Worm (Caenorhabditis elegans) whole organism, L1 larva: ENCODE data around the gene srbc-22.
A peak's percentile ranks its signal among the peaks of the same experiment; 100 is the strongest.

Experiments used
- C04F5.9 ChIP-seq: sonication (generic microtip); optimal IDR thresholded peaks from 2 replicates; lab custom pipeline; 2016; ENCODE audit warnings: missing genetic modification characterization, missing compliant biosample characterization
- C16A3.4 ChIP-seq: fragments of 150-350 bp; optimal IDR thresholded peaks from 2 replicates; lab custom pipeline; 2014; ENCODE audit warnings: missing biosample characterization, missing genetic modification characterization
- C34B4.2 ChIP-seq: sonication (generic microtip); optimal IDR thresholded peaks from 2 replicates; lab custom pipeline; 2017; ENCODE audit warnings: mild to moderate bottlenecking, missing genetic modification characterization, missing compliant biosample characterization
- F16B12.6 ChIP-seq: fragments of 150-350 bp; optimal IDR thresholded peaks from 2 replicates; lab custom pipeline; 2014; ENCODE audit warnings: missing biosample characterization, missing genetic modification characterization
- Y116A8C.19 ChIP-seq: sonication (generic microtip); optimal IDR thresholded peaks from 2 replicates; lab custom pipeline; 2016; ENCODE audit warnings: missing compliant biosample characterization, missing genetic modification characterization, borderline replicate concordance
- alr-1 ChIP-seq: fragments of 200-800 bp; sonication (Bioruptor generic); optimal IDR thresholded peaks from 2 replicates; lab custom pipeline; 2018; ENCODE audit warnings: borderline replicate concordance, mild to moderate bottlenecking, missing genetic modification characterization, missing compliant biosample characterization
- blmp-1 ChIP-seq: fragments of 150-350 bp; optimal IDR thresholded peaks from 2 replicates; lab custom pipeline; 2014; ENCODE audit warnings: missing biosample characterization, missing genetic modification characterization
- ceh-88 ChIP-seq: fragments of 200-800 bp; sonication (Bioruptor generic); IDR thresholded peaks from 2 replicates; pipeline ENCODE4 v1.3.6; 2022; ENCODE audit warnings: missing genetic modification characterization, missing compliant biosample characterization
- ces-1 ChIP-seq: fragments of 150-350 bp; optimal IDR thresholded peaks from 2 replicates; lab custom pipeline; 2014; ENCODE audit warnings: missing biosample characterization, missing genetic modification reagents, missing genetic modification characterization
- dsc-1 ChIP-seq: sonication (generic microtip); optimal IDR thresholded peaks from 2 replicates; lab custom pipeline; 2016; ENCODE audit warnings: mild to moderate bottlenecking, missing genetic modification characterization, missing compliant biosample characterization
- elt-2 ChIP-seq: sonication (generic microtip); optimal IDR thresholded peaks from 2 replicates; lab custom pipeline; 2016; ENCODE audit warnings: missing genetic modification characterization, mild to moderate bottlenecking, inconsistent platforms, missing compliant biosample characterization, missing genetic modification reagents
- fkh-4 ChIP-seq: sonication (generic microtip); optimal IDR thresholded peaks from 2 replicates; lab custom pipeline; 2016; ENCODE audit warnings: missing compliant biosample characterization, missing genetic modification characterization, borderline replicate concordance
- fos-1 ChIP-seq: fragments of 150-350 bp; optimal IDR thresholded peaks from 2 replicates; lab custom pipeline; 2014; ENCODE audit warnings: missing biosample characterization, missing genetic modification characterization
- hlh-17 ChIP-seq: fragments of 200-800 bp; sonication (Bioruptor generic); optimal IDR thresholded peaks from 2 replicates; lab custom pipeline; 2018; ENCODE audit warnings: missing genetic modification characterization, mild to moderate bottlenecking, missing compliant biosample characterization, moderate library complexity, borderline replicate concordance
- hlh-4 ChIP-seq: sonication (generic microtip); optimal IDR thresholded peaks from 2 replicates; lab custom pipeline; 2016; ENCODE audit warnings: mild to moderate bottlenecking, missing genetic modification characterization, missing compliant biosample characterization
- hpl-2 ChIP-seq: fragments of 150-350 bp; optimal IDR thresholded peaks from 2 replicates; lab custom pipeline; 2014; ENCODE audit warnings: missing biosample characterization, missing genetic modification reagents, missing genetic modification characterization
- irx-1 ChIP-seq: sonication (generic microtip); optimal IDR thresholded peaks from 2 replicates; lab custom pipeline; 2016; ENCODE audit warnings: missing genetic modification characterization, missing compliant biosample characterization
- lin-35 ChIP-seq, 2 experiments: fragments of 150-350 bp; optimal IDR thresholded peaks; 2 replicates each; lab custom pipeline; 2014; ENCODE audit warnings: missing biosample characterization in 2 of 2, missing genetic modification characterization in 2 of 2, missing genetic modification reagents in 2 of 2
- mdl-1 ChIP-seq, 2 experiments: fragments of 150-350 bp; optimal IDR thresholded peaks; 2 replicates each; lab custom pipeline; 2014 to 2017; ENCODE audit warnings: missing biosample characterization in 2 of 2, missing genetic modification characterization in 2 of 2, inconsistent platforms in 1 of 2
- nhr-19 ChIP-seq: fragments of 200-800 bp; sonication (Bioruptor generic); conservative IDR thresholded peaks from 2 replicates; pipeline ENCODE4 v1.3.6; 2022; ENCODE audit warnings: missing genetic modification characterization, missing compliant biosample characterization
- nhr-237 ChIP-seq: fragments of 150-350 bp; optimal IDR thresholded peaks from 2 replicates; lab custom pipeline; 2014; ENCODE audit warnings: missing biosample characterization, missing genetic modification characterization
- nhr-90 ChIP-seq: sonication (generic microtip); optimal IDR thresholded peaks from 2 replicates; lab custom pipeline; 2016; ENCODE audit warnings: mild to moderate bottlenecking, missing genetic modification characterization, missing compliant biosample characterization; ENCODE audit not compliant: poor library complexity
- pqm-1 ChIP-seq: sonication (generic microtip); optimal IDR thresholded peaks from 3 replicates; lab custom pipeline; 2017; ENCODE audit warnings: missing biosample characterization, missing genetic modification characterization
- snpc-4 ChIP-seq: fragments of 150-350 bp; optimal IDR thresholded peaks from 2 replicates; lab custom pipeline; 2014; ENCODE audit warnings: missing biosample characterization, missing genetic modification characterization
- snu-23 ChIP-seq: sonication (generic microtip); optimal IDR thresholded peaks from 2 replicates; lab custom pipeline; 2016; ENCODE audit warnings: missing genetic modification characterization, missing compliant biosample characterization
- unc-30 ChIP-seq: sonication (generic microtip); optimal IDR thresholded peaks from 2 replicates; lab custom pipeline; 2017; ENCODE audit warnings: missing biosample characterization, missing genetic modification characterization
- unc-62 ChIP-seq: fragments of 150-350 bp; optimal IDR thresholded peaks from 2 replicates; lab custom pipeline; 2014; ENCODE audit warnings: missing biosample characterization, missing genetic modification reagents, missing genetic modification characterization
- unc-86 ChIP-seq: sonication (generic microtip); optimal IDR thresholded peaks from 2 replicates; lab custom pipeline; 2016; ENCODE audit warnings: missing genetic modification characterization, missing compliant biosample characterization
- vab-15 ChIP-seq: sonication (generic microtip); optimal IDR thresholded peaks from 2 replicates; lab custom pipeline; 2017; ENCODE audit warnings: missing genotype, mild to moderate bottlenecking, missing genetic modification characterization, missing compliant biosample characterization
- xbp-1 ChIP-seq: sonication (generic microtip); optimal IDR thresholded peaks from 2 replicates; lab custom pipeline; 2016; ENCODE audit warnings: missing genetic modification characterization, missing compliant biosample characterization
- ztf-4 ChIP-seq: fragments of 150-350 bp; optimal IDR thresholded peaks from 2 replicates; lab custom pipeline; 2014; ENCODE audit warnings: missing biosample characterization, missing genetic modification characterization

The srbc-22 gene

DNA sequence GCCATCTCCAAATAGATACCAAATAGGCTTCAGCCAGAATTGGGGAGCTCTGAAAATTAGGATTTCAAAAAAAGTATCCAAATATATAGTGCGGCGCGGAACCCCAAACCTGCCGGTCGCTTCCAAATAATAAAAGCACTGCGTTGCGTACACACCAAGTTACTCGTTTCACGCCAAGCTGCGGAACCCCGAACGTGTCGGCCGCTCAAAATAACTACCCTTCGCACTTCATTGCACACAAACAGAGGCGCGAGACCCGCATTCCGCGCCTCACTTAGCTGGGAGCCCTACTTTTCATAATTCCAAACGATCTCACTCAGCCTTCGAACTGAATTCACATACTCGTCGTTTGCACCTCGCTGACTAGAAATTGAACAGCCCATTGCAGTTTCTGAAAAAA, 42.7 kb downstream of the srbc-22 start:
- TF ChIP-seq snpc-4, result peak; percentile 26
- TF ChIP-seq ces-1, result no peak
- no peak for TF ChIP-seq C16A3.4 (tag; lab: Kevin White, UChicago)
- TF ChIP-seq mdl-1 (tag; optimal IDR thresholded peaks at IDR 0.05; lab: Kevin White, UChicago), result no peak
- TF ChIP-seq, all 84 proteins: peak for 1

DNA sequence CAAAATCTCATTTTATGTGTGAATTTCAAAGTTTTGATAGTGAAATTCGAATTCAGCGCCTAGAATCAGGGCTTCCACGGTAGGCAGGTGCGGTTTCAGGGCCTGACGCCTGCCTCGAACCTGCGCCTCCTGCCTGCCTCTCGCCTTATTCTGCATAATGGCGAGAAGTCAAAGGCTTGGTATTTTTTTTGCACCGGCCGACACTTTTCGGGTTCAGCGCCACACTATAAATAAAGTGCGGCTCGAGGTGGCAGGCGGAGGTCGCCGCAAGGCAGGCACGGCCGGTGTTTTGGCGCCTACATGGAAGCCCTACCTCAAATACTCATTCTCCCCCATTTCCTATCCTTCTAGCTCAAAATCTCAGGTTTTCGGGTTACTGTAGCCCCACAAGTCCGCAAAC, 43.5 kb downstream of the srbc-22 start:
- TF ChIP-seq C04F5.9 (tag; lab: Kevin White, UChicago) (no peak), hlh-17 (GFP tag; lab: Kevin White, UChicago) (no peak), hpl-2 (GFP tag; lab: Kevin White, UChicago) (no peak), hlh-4 (tag; lab: Kevin White, UChicago) (no peak), vab-15 (no peak), alr-1 (tag; lab: Kevin White, UChicago) (no peak), unc-86 (tag; lab: Kevin White, UChicago) (no peak), Y116A8C.19 (no peak), F16B12.6 (tag; lab: Kevin White, UChicago) (no peak), fos-1 (no peak)
- TF ChIP-seq, all 84 proteins: peak for 0

- TF ChIP-seq snu-23 (no peak), ztf-4 (tag; lab: Kevin White, UChicago) (no peak), lin-35 (GFP tag; optimal IDR thresholded peaks at IDR 0.05; lab: Kevin White, UChicago) (peak in 1 of 2 experiments; percentile 5), xbp-1 (tag; lab: Kevin White, UChicago) (no peak), nhr-90 (tag; lab: Kevin White, UChicago) (no peak), blmp-1 (no peak), irx-1 (no peak), elt-2 (peak; percentile 34), unc-30 (tag; lab: Kevin White, UChicago) (no peak), C34B4.2 (tag; lab: Kevin White, UChicago) (no peak), nhr-19 (GFP tag; lab: Robert Waterston, UW) (no peak)
- TF ChIP-seq, all 84 proteins: peak for 2
These were observed 44.3 kb downstream of the srbc-22 start, which contains the start of gene cyp-32B1 for ce11 chrV:2201240-2201639. TSS of gene cyp-32B1 (minus strand) at chrV:2201415.

DNA sequence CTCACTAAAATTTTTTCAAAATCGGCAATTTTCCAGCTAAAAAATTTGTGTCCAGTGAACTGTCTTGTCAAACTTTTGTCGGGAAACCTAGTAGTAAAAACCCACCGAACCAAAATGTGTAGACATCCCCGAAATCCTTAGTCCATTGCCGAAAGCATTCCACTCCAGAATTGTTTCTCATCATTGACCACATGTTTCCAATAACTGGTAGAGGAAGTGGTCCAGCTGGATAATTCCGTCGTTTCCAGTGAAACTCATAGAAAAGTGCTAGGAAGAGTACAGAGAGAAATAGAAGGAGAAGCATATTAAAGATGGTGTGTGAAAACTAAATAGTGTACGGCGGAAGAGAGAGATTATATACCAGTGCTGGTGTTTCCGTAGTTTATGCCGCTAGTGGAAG, 47.1 kb downstream of the srbc-22 start, which contains the start of gene cyp-33C12:
Gene cyp-33C12, minus strand, starts transcription at position 321 of the 400 bp plus-strand sequence.
- peak; percentile 91 for TF ChIP-seq dsc-1 (tag; lab: Kevin White, UChicago)
- no peak for TF ChIP-seq alr-1 (tag; lab: Kevin White, UChicago)
- peak; percentile 71 for TF ChIP-seq fkh-4
- no peak for TF ChIP-seq unc-62 (GFP tag; lab: Kevin White, UChicago)

- TF ChIP-seq dsc-1 (tag; lab: Kevin White, UChicago), result no peak
- no peak for TF ChIP-seq unc-30 (tag; lab: Kevin White, UChicago)
These were observed 49.3 kb downstream of the srbc-22 start, which contains the start of gene srt-40 for ce11 chrV:2206181-2206580. TSS of gene srt-40 (minus strand) at chrV:2206281.

DNA sequence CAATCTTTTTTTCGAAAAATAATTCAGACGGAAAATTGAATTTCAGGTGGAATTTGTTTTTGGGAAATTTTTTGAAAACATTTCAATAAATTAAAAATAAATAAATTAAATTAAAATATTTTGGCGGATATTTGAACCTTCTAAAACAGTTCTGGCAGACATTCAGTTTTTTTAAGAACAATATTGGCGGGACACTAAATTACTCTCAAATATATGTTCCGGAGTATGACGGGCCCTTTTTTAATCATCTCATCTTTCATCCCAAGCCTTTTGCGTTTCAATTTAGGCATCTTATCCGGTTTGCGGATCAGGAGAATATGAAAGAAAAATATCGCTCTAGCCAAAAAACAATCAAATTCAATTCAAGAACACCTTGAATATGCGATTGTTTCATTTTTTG, 49.9 kb downstream of the srbc-22 start, which contains the start of gene svh-11:
Gene svh-11, plus strand, starts transcription at position 301 of the 400 bp plus-strand sequence.
- TF ChIP-seq ceh-88 (GFP tag; lab: Robert Waterston, UW) (no peak), pqm-1 (tag; lab: Kevin White, UChicago) (no peak), mdl-1 (tag; optimal IDR thresholded peaks at IDR 0.05; lab: Kevin White, UChicago) (no peak)
- TF ChIP-seq, all 84 proteins: peak for 0

ce11 chrV:2207527-2207926, 50.6 kb downstream of the srbc-22 start:
- TF ChIP-seq pqm-1 (tag; lab: Kevin White, UChicago) (no peak), nhr-237 (tag; lab: Kevin White, UChicago) (no peak)
- TF ChIP-seq, all 84 proteins: peak for 0
